Fruit fly (Drosophila melanogaster) whole organism, embryonic: ENCODE measurements around the gene RpS29.

Experiments used
- ATbp ChIP-seq: fragments of 200-800 bp; sonication (Bioruptor generic); optimal IDR thresholded peaks from 2 replicates; lab custom pipeline; 2017; ENCODE audit warnings: missing biosample characterization, mild to moderate bottlenecking, missing genetic modification characterization, missing genetic modification reagents
- Ada2b ChIP-seq: fragments of 200-800 bp; sonication (Bioruptor generic); IDR thresholded peaks from 2 replicates; pipeline ENCODE4 v1.3.6; 2022; ENCODE audit warnings: missing biosample characterization, missing genetic modification characterization
- Atf6 ChIP-seq: fragments of 200-800 bp; sonication (Bioruptor generic); IDR thresholded peaks from 2 replicates; pipeline ENCODE4 v1.3.6; 2022; ENCODE audit warnings: missing biosample characterization, missing genetic modification characterization
- CG10543 ChIP-seq: fragments of 200-800 bp; sonication (Bioruptor generic); optimal IDR thresholded peaks from 3 replicates; lab custom pipeline; 2017; ENCODE audit warnings: missing biosample characterization, mild to moderate bottlenecking, missing genetic modification characterization, moderate library complexity
- CG10654 ChIP-seq: fragments of 200-800 bp; sonication (Bioruptor generic); optimal IDR thresholded peaks from 2 replicates; lab custom pipeline; 2016; ENCODE audit warnings: missing biosample characterization, missing genetic modification characterization
- CG10959 ChIP-seq: fragments of 200-800 bp; sonication (Bioruptor generic); IDR thresholded peaks from 2 replicates; pipeline ENCODE4 v1.3.6; 2022; ENCODE audit warnings: missing biosample characterization, missing genetic modification characterization
- CG12659 ChIP-seq: fragments of 200-800 bp; sonication (Bioruptor generic); optimal IDR thresholded peaks from 3 replicates; lab custom pipeline; 2017; ENCODE audit warnings: mild to moderate bottlenecking, missing biosample characterization, missing genetic modification reagents, missing genetic modification characterization
- CG12744 ChIP-seq: fragments of 200-800 bp; sonication (Bioruptor generic); optimal IDR thresholded peaks from 2 replicates; lab custom pipeline; 2016; ENCODE audit warnings: missing biosample characterization, missing genetic modification characterization
- CG12769 ChIP-seq: fragments of 200-800 bp; sonication (Bioruptor generic); optimal IDR thresholded peaks from 2 replicates; lab custom pipeline; 2019; ENCODE audit warnings: missing biosample characterization, mild to moderate bottlenecking, missing genetic modification characterization, moderate library complexity
- CG30403 ChIP-seq: fragments of 200-800 bp; sonication (Bioruptor generic); optimal IDR thresholded peaks from 3 replicates; lab custom pipeline; 2016; ENCODE audit warnings: missing biosample characterization, missing genetic modification characterization
- CG30431 ChIP-seq: fragments of 200-800 bp; sonication (Bioruptor generic); optimal IDR thresholded peaks from 2 replicates; lab custom pipeline; 2017; ENCODE audit warnings: missing biosample characterization, missing genetic modification characterization
- CG32772 ChIP-seq: fragments of 200-800 bp; sonication (Bioruptor generic); IDR thresholded peaks from 2 replicates; pipeline ENCODE4 v1.3.6; 2022; ENCODE audit warnings: missing biosample characterization, missing genetic modification characterization
- CG3995 ChIP-seq: fragments of 200-800 bp; sonication (Bioruptor generic); optimal IDR thresholded peaks from 3 replicates; lab custom pipeline; 2016; ENCODE audit warnings: missing biosample characterization, missing genetic modification characterization
- CG4328 ChIP-seq: fragments of 200-800 bp; sonication (Bioruptor generic); optimal IDR thresholded peaks from 3 replicates; lab custom pipeline; 2017; ENCODE audit warnings: missing biosample characterization, missing genetic modification reagents, missing genetic modification characterization
- CG4404 ChIP-seq: fragments of 200-800 bp; sonication (Bioruptor generic); IDR thresholded peaks from 2 replicates; pipeline ENCODE4 v1.3.6; 2022; ENCODE audit warnings: missing biosample characterization, missing genetic modification characterization
- CG4820 ChIP-seq: fragments of 200-800 bp; sonication (Bioruptor generic); optimal IDR thresholded peaks from 3 replicates; lab custom pipeline; 2016; ENCODE audit warnings: missing biosample characterization, missing genetic modification characterization
- CG6683 ChIP-seq: fragments of 200-800 bp; sonication (Bioruptor generic); optimal IDR thresholded peaks from 2 replicates; lab custom pipeline; 2017; ENCODE audit warnings: missing biosample characterization, mild to moderate bottlenecking, missing genetic modification characterization, missing genetic modification reagents
- CG7372 ChIP-seq: fragments of 200-800 bp; sonication (Bioruptor generic); IDR thresholded peaks from 2 replicates; pipeline ENCODE4 v1.3.6; 2022; ENCODE audit warnings: missing biosample characterization, missing genetic modification characterization
- CG7928 ChIP-seq: fragments of 200-800 bp; sonication (Bioruptor generic); optimal IDR thresholded peaks from 2 replicates; lab custom pipeline; 2017; ENCODE audit warnings: missing biosample characterization, mild to moderate bottlenecking, missing genetic modification characterization
- CG8388 ChIP-seq: fragments of 200-800 bp; sonication (Bioruptor generic); optimal IDR thresholded peaks from 2 replicates; lab custom pipeline; 2019; ENCODE audit warnings: missing biosample characterization, mild to moderate bottlenecking, missing genetic modification characterization, moderate library complexity
- CG8765 ChIP-seq: fragments of 200-800 bp; sonication (Bioruptor generic); IDR thresholded peaks from 2 replicates; pipeline ENCODE4 v1.3.6; 2022; ENCODE audit warnings: missing biosample characterization, missing genetic modification characterization
- CG8924 ChIP-seq: fragments of 200-800 bp; optimal IDR thresholded peaks from 3 replicates; lab custom pipeline; 2019; ENCODE audit warnings: missing biosample characterization, mild to moderate bottlenecking, missing genetic modification characterization, moderate library complexity
- CG9215 ChIP-seq: fragments of 200-800 bp; sonication (Bioruptor generic); IDR thresholded peaks from 2 replicates; pipeline ENCODE4 v1.3.6; 2022; ENCODE audit warnings: missing biosample characterization, missing genetic modification characterization
- Doc2 ChIP-seq: fragments of 200-800 bp; sonication (Bioruptor generic); IDR thresholded peaks from 2 replicates; pipeline ENCODE4 v1.3.6; 2022; ENCODE audit warnings: missing biosample characterization, missing genetic modification characterization
- Drgx ChIP-seq: fragments of 200-800 bp; sonication (Bioruptor generic); IDR thresholded peaks from 2 replicates; pipeline ENCODE4 v1.3.6; 2022; ENCODE audit warnings: missing biosample characterization, missing genetic modification characterization
- E2f2 ChIP-seq: fragments of 200-800 bp; sonication (Bioruptor generic); IDR thresholded peaks from 2 replicates; pipeline ENCODE4 v1.3.6; 2022; ENCODE audit warnings: missing biosample characterization, missing genetic modification characterization
- Eip74EF ChIP-seq, 2 experiments: fragments of 200-800 bp in 1 of 2; fragments of >200 bp in 1 of 2; sonication (Bioruptor generic) in 1 of 2; optimal IDR thresholded peaks; 2 replicates each; lab custom pipeline; 2017 to 2019; ENCODE audit warnings: missing biosample characterization in 2 of 2, missing genetic modification characterization in 2 of 2, mild to moderate bottlenecking in 1 of 2, moderate library complexity in 1 of 2
- Gsc ChIP-seq: fragments of 200-800 bp; sonication (Bioruptor generic); IDR thresholded peaks from 2 replicates; pipeline ENCODE4 v1.3.6; 2022; ENCODE audit warnings: missing biosample characterization, missing genetic modification characterization
- Jarid2 ChIP-seq: fragments of 200-800 bp; sonication (Bioruptor generic); optimal IDR thresholded peaks from 3 replicates; lab custom pipeline; 2017; ENCODE audit warnings: mild to moderate bottlenecking, missing biosample characterization, missing genetic modification reagents, missing genetic modification characterization
- Lhr ChIP-seq: fragments of 200-800 bp; sonication (Bioruptor generic); optimal IDR thresholded peaks from 3 replicates; lab custom pipeline; 2017; ENCODE audit warnings: mild to moderate bottlenecking, missing biosample characterization, missing genetic modification reagents, missing genetic modification characterization
- MESR4 ChIP-seq: fragments of 200-800 bp; sonication (Bioruptor generic); optimal IDR thresholded peaks from 2 replicates; lab custom pipeline; 2018; ENCODE audit warnings: missing biosample characterization, mild to moderate bottlenecking, missing genetic modification characterization, moderate library complexity
- Oli ChIP-seq: fragments of 200-800 bp; sonication (Bioruptor generic); optimal IDR thresholded peaks from 2 replicates; lab custom pipeline; 2018; ENCODE audit warnings: missing biosample characterization, mild to moderate bottlenecking, missing genetic modification characterization, moderate library complexity
- Six4 ChIP-seq: fragments of 200-800 bp; sonication (Bioruptor generic); optimal IDR thresholded peaks from 2 replicates; lab custom pipeline; 2016; ENCODE audit warnings: missing biosample characterization, missing genetic modification characterization
- dan ChIP-seq: fragments of 200-800 bp; sonication (Bioruptor generic); IDR thresholded peaks from 2 replicates; pipeline ENCODE4 v1.3.6; 2022; ENCODE audit warnings: missing biosample characterization, missing genetic modification characterization
- dm ChIP-seq: fragments of 200-800 bp; sonication (Bioruptor generic); optimal IDR thresholded peaks from 3 replicates; lab custom pipeline; 2016; ENCODE audit warnings: missing biosample characterization, missing genetic modification characterization
- eyg ChIP-seq: fragments of 200-800 bp; sonication (Bioruptor generic); optimal IDR thresholded peaks from 3 replicates; lab custom pipeline; 2016; ENCODE audit warnings: missing biosample characterization, missing genetic modification characterization
- gfzf ChIP-seq: fragments of 200-800 bp; sonication (Bioruptor generic); optimal IDR thresholded peaks from 2 replicates; lab custom pipeline; 2016; ENCODE audit warnings: missing biosample characterization, mild to moderate bottlenecking, missing genetic modification characterization, moderate library complexity
- gsb ChIP-seq: fragments of 200-800 bp; sonication (Bioruptor generic); IDR thresholded peaks from 2 replicates; pipeline ENCODE4 v1.3.6; 2022; ENCODE audit warnings: missing biosample characterization, missing genetic modification characterization
- kay ChIP-seq: fragments of 200-800 bp; sonication (Bioruptor generic); optimal IDR thresholded peaks from 2 replicates; lab custom pipeline; 2016; ENCODE audit warnings: missing biosample characterization, missing genetic modification characterization
- ken ChIP-seq: fragments of 200-800 bp; sonication (Bioruptor generic); IDR thresholded peaks from 3 replicates; pipeline ENCODE4 v1.3.6; 2022; ENCODE audit warnings: missing biosample characterization, missing genetic modification characterization
- klu ChIP-seq: fragments of 200-800 bp; sonication (Bioruptor generic); IDR thresholded peaks from 2 replicates; pipeline ENCODE4 v1.3.6; 2022; ENCODE audit warnings: missing biosample characterization, missing genetic modification characterization
- kni ChIP-seq: fragments of 200-800 bp; sonication (Bioruptor generic); optimal IDR thresholded peaks from 3 replicates; lab custom pipeline; 2017; ENCODE audit warnings: mild to moderate bottlenecking, missing biosample characterization, missing genetic modification reagents, missing genetic modification characterization
- lmd ChIP-seq: fragments of 200-800 bp; sonication (Bioruptor generic); IDR thresholded peaks from 2 replicates; pipeline ENCODE4 v1.3.6; 2022; ENCODE audit warnings: missing biosample characterization, missing genetic modification characterization
- lov ChIP-seq, 2 experiments: fragments of 200-800 bp in 1 of 2; fragments of >200 bp in 1 of 2; sonication (Bioruptor generic) in 1 of 2; IDR thresholded peaks in 1 of 2; optimal IDR thresholded peaks in 1 of 2; 2 replicates in 1 of 2; 3 replicates in 1 of 2; pipeline versions ENCODE4 v1.3.6 to Lab custom; 2017 to 2022; ENCODE audit warnings: missing biosample characterization in 1 of 2, missing genetic modification characterization in 1 of 2
- onecut ChIP-seq: fragments of 200-800 bp; sonication (Bioruptor generic); IDR thresholded peaks from 2 replicates; pipeline ENCODE4 v1.3.6; 2022; ENCODE audit warnings: missing biosample characterization, missing genetic modification characterization
- psq ChIP-seq: fragments of 200-800 bp; sonication (Bioruptor generic); optimal IDR thresholded peaks from 2 replicates; lab custom pipeline; 2017; ENCODE audit warnings: missing biosample characterization, missing genetic modification characterization
- sna ChIP-seq: fragments of 200-800 bp; sonication (Bioruptor generic); IDR thresholded peaks from 2 replicates; pipeline ENCODE4 v1.3.6; 2022; ENCODE audit warnings: missing biosample characterization, missing genetic modification characterization; ENCODE audit not compliant: partially characterized antibody
- sob ChIP-seq: fragments of 200-800 bp; sonication (Bioruptor generic); IDR thresholded peaks from 2 replicates; pipeline ENCODE4 v1.3.6; 2022; ENCODE audit warnings: missing biosample characterization, missing genetic modification characterization
- stwl ChIP-seq: fragments of 200-800 bp; sonication (Bioruptor generic); optimal IDR thresholded peaks from 3 replicates; lab custom pipeline; 2018; ENCODE audit warnings: missing biosample characterization, mild to moderate bottlenecking, missing genetic modification characterization, moderate library complexity
- vnd ChIP-seq: fragments of 200-800 bp; sonication (Bioruptor generic); IDR thresholded peaks from 3 replicates; pipeline ENCODE4 v1.3.6; 2022; ENCODE audit warnings: missing biosample characterization, missing genetic modification characterization; ENCODE audit not compliant: partially characterized antibody

The RpS29 gene

dm6 chr3R:9777941-9778360 lies at the start of gene RpS29 (continued):
- peak; percentile 92 for TF ChIP-seq ken (GFP tag; lab: Robert Waterston, UW)
- peak; percentile 93 for TF ChIP-seq CG10543
- TF ChIP-seq CG6683 (GFP tag; lab: Kevin White, UChicago): peak; percentile 73
- TF ChIP-seq ATbp (GFP tag; lab: Kevin White, UChicago): peak; percentile 10
- peak; percentile 61 for TF ChIP-seq Six4 (GFP tag; lab: Kevin White, UChicago)
- TF ChIP-seq vnd: peak; percentile 84
- TF ChIP-seq sob (GFP tag; lab: Robert Waterston, UW): peak; percentile 93
- TF ChIP-seq CG30403 (GFP tag; lab: Kevin White, UChicago): peak; percentile 80
- TF ChIP-seq dan: no peak
- TF ChIP-seq CG9215 (GFP tag; lab: Robert Waterston, UW): peak; percentile 58; the same call in 1 of the 2 replicates
- TF ChIP-seq CG4820 (GFP tag; lab: Kevin White, UChicago): peak; percentile 52
- TF ChIP-seq Gsc (GFP tag; lab: Robert Waterston, UW): no peak
- TF ChIP-seq lmd (GFP tag; lab: Robert Waterston, UW): peak; percentile 71; the same call in 1 of the 2 replicates
- TF ChIP-seq gsb (GFP tag; lab: Robert Waterston, UW): peak; percentile 77
- TF ChIP-seq CG7928 (GFP tag; lab: Kevin White, UChicago): peak; percentile 74
- TF ChIP-seq psq (GFP tag; lab: Kevin White, UChicago): peak; percentile 50
- TF ChIP-seq Oli: peak; percentile 12
- TF ChIP-seq Lhr (GFP tag; lab: Kevin White, UChicago): peak; percentile 90
- peak; percentile 100 for TF ChIP-seq E2f2 (GFP tag; lab: Robert Waterston, UW)
- TF ChIP-seq onecut (GFP tag; lab: Robert Waterston, UW): peak; percentile 65; the same call in 1 of the 2 replicates
- TF ChIP-seq CG3995 (GFP tag; lab: Kevin White, UChicago): peak; percentile 74
- peak; percentile 74 for TF ChIP-seq CG32772 (GFP tag; lab: Robert Waterston, UW)
- peak; percentile 58 for TF ChIP-seq CG8924 (tag; lab: Kevin White, UChicago)
- TF ChIP-seq Ada2b: peak; percentile 76
- peak; percentile 87 for TF ChIP-seq CG4328
- TF ChIP-seq CG8388: peak; percentile 52
- peak; percentile 97 for TF ChIP-seq dm (GFP tag; lab: Kevin White, UChicago)
- TF ChIP-seq Eip74EF (GFP tag; optimal IDR thresholded peaks at IDR 0.05; lab: Kevin White, UChicago): peak in 1 of 2 experiments; percentile 69
- TF ChIP-seq stwl (tag; lab: Kevin White, UChicago): peak; percentile 73
- peak; percentile 63 for TF ChIP-seq Jarid2 (GFP tag; lab: Kevin White, UChicago)
- TF ChIP-seq sna (GFP tag; lab: Robert Waterston, UW): peak; percentile 90
- peak; percentile 46; the same call in 1 of the 2 replicates for TF ChIP-seq CG4404 (GFP tag; lab: Robert Waterston, UW)
- TF ChIP-seq kay (GFP tag; lab: Kevin White, UChicago): peak; percentile 32
- no peak for TF ChIP-seq Doc2 (GFP tag; lab: Robert Waterston, UW)
- TF ChIP-seq CG12744 (GFP tag; lab: Kevin White, UChicago): peak; percentile 77
- TF ChIP-seq Drgx (GFP tag; lab: Robert Waterston, UW): 0 out of 2 replicates have a peak, but pooled peaks have one; percentile 33
- TF ChIP-seq CG30431 (GFP tag; lab: Kevin White, UChicago): peak; percentile 47
- peak; percentile 89 for TF ChIP-seq CG12769 (tag; lab: Kevin White, UChicago)
- TF ChIP-seq CG12659: peak; percentile 92
- peak; percentile 41; the same call in 1 of the 2 replicates for TF ChIP-seq CG10959
- peak; percentile 54 for TF ChIP-seq gfzf
- peak; percentile 82 for TF ChIP-seq CG10654 (GFP tag; lab: Kevin White, UChicago)
- TF ChIP-seq kni (GFP tag; lab: Kevin White, UChicago): peak; percentile 78
- peak; percentile 77 for TF ChIP-seq CG7372 (GFP tag; lab: Robert Waterston, UW)
- TF ChIP-seq eyg: peak; percentile 70
- peak; percentile 31; the same call in 1 of the 2 replicates for TF ChIP-seq klu (GFP tag; lab: Robert Waterston, UW)
- TF ChIP-seq lov (optimal IDR thresholded peaks at IDR 0.05; lab: Kevin White, UChicago): no peak
- peak; percentile 62; the same call in 1 of the 3 replicates for TF ChIP-seq lov (GFP tag; IDR thresholded peaks at IDR 0.05; lab: Robert Waterston, UW)
- no peak for TF ChIP-seq CG8765
- TF ChIP-seq MESR4 (GFP tag; lab: Kevin White, UChicago): peak; percentile 99
- TF ChIP-seq Atf6 (GFP tag; lab: Robert Waterston, UW): peak; percentile 72
